Worm (Caenorhabditis elegans) whole organism, L3 larva: Measurements from ENCODE around the gene nprl-3.

Experiments
- ceh-82 ChIP-seq: fragments of 150-350 bp; optimal IDR thresholded peaks from 2 replicates; lab custom pipeline; 2014; ENCODE audit warnings: missing biosample characterization, missing genetic modification characterization
- egl-27 ChIP-seq: sonication (generic microtip); optimal IDR thresholded peaks from 4 replicates; lab custom pipeline; 2017; ENCODE audit warnings: missing biosample characterization, missing genetic modification reagents, missing genetic modification characterization
- egl-5 ChIP-seq: fragments of 150-350 bp; optimal IDR thresholded peaks from 2 replicates; lab custom pipeline; 2017; ENCODE audit warnings: missing biosample characterization, missing genetic modification reagents, missing genetic modification characterization, inconsistent platforms
- jun-1 ChIP-seq: fragments of 150-350 bp; optimal IDR thresholded peaks from 2 replicates; lab custom pipeline; 2014; ENCODE audit warnings: missing biosample characterization, missing genetic modification reagents, missing genetic modification characterization
- nhr-11 ChIP-seq: fragments of 150-350 bp; optimal IDR thresholded peaks from 2 replicates; lab custom pipeline; 2014; ENCODE audit warnings: missing biosample characterization, missing genetic modification characterization
- nhr-12 ChIP-seq: fragments of 150-350 bp; optimal IDR thresholded peaks from 2 replicates; lab custom pipeline; 2014; ENCODE audit warnings: missing biosample characterization, missing genetic modification characterization
- nhr-23 ChIP-seq: fragments of 150-350 bp; optimal IDR thresholded peaks from 2 replicates; lab custom pipeline; 2014; ENCODE audit warnings: missing biosample characterization, missing genetic modification reagents, missing genetic modification characterization

DNA sequence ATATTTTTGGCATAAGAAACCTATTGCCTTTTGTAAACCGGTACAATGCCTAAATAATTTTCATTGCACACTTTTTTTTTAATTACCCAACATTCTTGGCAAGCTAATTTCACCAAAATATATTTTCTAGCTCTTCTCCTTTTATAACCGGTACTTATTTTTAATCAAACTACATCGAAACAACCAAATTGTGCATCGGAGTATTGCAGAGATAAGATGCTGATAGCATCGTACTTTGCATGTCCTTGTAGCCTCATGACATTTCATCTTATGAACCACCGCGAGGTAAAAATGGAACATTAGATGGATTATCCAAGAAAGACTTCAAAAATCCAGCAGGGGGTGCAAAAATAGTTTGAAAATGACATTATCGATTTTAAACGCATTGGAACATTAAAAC is 42.1 kb upstream of the nprl-3 start:
- TF ChIP-seq jun-1 (tag; lab: Kevin White, UChicago) (no peak), ceh-82 (tag; lab: Kevin White, UChicago) (no peak), nhr-23 (peak; percentile 12), nhr-12 (tag; lab: Kevin White, UChicago) (no peak), nhr-11 (tag; lab: Kevin White, UChicago) (no peak), egl-27 (tag; lab: Kevin White, UChicago) (no peak), egl-5 (tag; lab: Kevin White, UChicago) (no peak)
